Fruit fly (Drosophila melanogaster) whole organism, wandering third instar larva: ENCODE results near the gene Ir75c.
A peak's percentile ranks its signal among the peaks of the same experiment; 100 is the strongest.

ENCODE experiments used
- Abd-B ChIP-seq: fragments of >200 bp; optimal IDR thresholded peaks from 2 replicates; lab custom pipeline; 2017; ENCODE audit warnings: missing biosample characterization, missing genetic modification characterization
- CG32264 ChIP-seq: fragments of 200-800 bp; sonication (Bioruptor generic); optimal IDR thresholded peaks from 2 replicates; lab custom pipeline; 2016; ENCODE audit warnings: missing biosample characterization, missing genetic modification characterization
- CG9705 ChIP-seq: fragments of 200-800 bp; sonication (Bioruptor generic); optimal IDR thresholded peaks from 2 replicates; lab custom pipeline; 2018; ENCODE audit warnings: missing biosample characterization, mild to moderate bottlenecking, missing genetic modification characterization
- CrebA ChIP-seq: fragments of 200-800 bp; sonication (Bioruptor generic); optimal IDR thresholded peaks from 2 replicates; lab custom pipeline; 2016; ENCODE audit warnings: missing biosample characterization, mild to moderate bottlenecking, missing genetic modification characterization, borderline replicate concordance
- Dif ChIP-seq: fragments of 200-275, 200-300 bp; sonication (Bioruptor generic); optimal IDR thresholded peaks from 2 replicates; lab custom pipeline; 2018; ENCODE audit warnings: missing biosample characterization, missing genetic modification characterization; ENCODE audit not compliant: partially characterized antibody
- GATAd ChIP-seq: sonication (Bioruptor generic); optimal IDR thresholded peaks from 2 replicates; lab custom pipeline; 2016; ENCODE audit warnings: missing biosample characterization, missing genetic modification characterization
- Hnf4 ChIP-seq: fragments of 200-800 bp; sonication (Bioruptor generic); optimal IDR thresholded peaks from 2 replicates; lab custom pipeline; 2016; ENCODE audit warnings: missing biosample characterization, mild to moderate bottlenecking, missing genetic modification characterization
- Hr78 ChIP-seq: fragments of >200 bp; optimal IDR thresholded peaks from 2 replicates; lab custom pipeline; 2017; ENCODE audit warnings: missing biosample characterization, missing genetic modification characterization
- Hr83 ChIP-seq: fragments of 200-300 bp; sonication (Bioruptor generic); optimal IDR thresholded peaks from 2 replicates; lab custom pipeline; 2016; ENCODE audit warnings: missing biosample characterization, mild to moderate bottlenecking, missing genetic modification characterization, moderate library complexity; ENCODE audit not compliant: poor library complexity, severe bottlenecking
- Jra ChIP-seq: sonication (Bioruptor generic); optimal IDR thresholded peaks from 2 replicates; lab custom pipeline; 2016; ENCODE audit warnings: missing biosample characterization, missing genetic modification characterization
- Myc ChIP-seq: fragments of >200 bp; optimal IDR thresholded peaks from 2 replicates; lab custom pipeline; 2017
- N ChIP-seq: fragments of >200 bp; optimal IDR thresholded peaks from 2 replicates; lab custom pipeline; 2018; ENCODE audit warnings: missing biosample characterization, missing external identifiers, missing genetic modification characterization
- Rel ChIP-seq, 2 experiments: fragments of 200-800 bp; sonication (Bioruptor generic) in 1 of 2; optimal IDR thresholded peaks; 2 replicates in 1 of 2; 3 replicates in 1 of 2; lab custom pipeline; 2016 to 2019; ENCODE audit warnings: mild to moderate bottlenecking in 2 of 2, missing biosample characterization in 2 of 2, missing genetic modification characterization in 2 of 2, moderate library complexity in 1 of 2
- Sp1 ChIP-seq: fragments of 200-800 bp; sonication (Bioruptor generic); optimal IDR thresholded peaks from 3 replicates; lab custom pipeline; 2019; ENCODE audit warnings: missing biosample characterization, mild to moderate bottlenecking, missing genetic modification characterization, moderate library complexity
- Vsx2 ChIP-seq: fragments of 200-300, 225-300 bp; sonication (Bioruptor generic); optimal IDR thresholded peaks from 2 replicates; lab custom pipeline; 2018; ENCODE audit warnings: missing biosample characterization, missing genetic modification characterization; ENCODE audit not compliant: partially characterized antibody
- br ChIP-seq: fragments of 200-800 bp; sonication (Bioruptor generic); optimal IDR thresholded peaks from 2 replicates; lab custom pipeline; 2016; ENCODE audit warnings: missing biosample characterization, missing genetic modification characterization
- brk ChIP-seq: fragments of 200-800 bp; sonication (Bioruptor generic); optimal IDR thresholded peaks from 2 replicates; lab custom pipeline; 2016; ENCODE audit warnings: missing biosample characterization, mild to moderate bottlenecking, missing genetic modification characterization
- dl ChIP-seq, 2 experiments: fragments of 175-275, 200-275 bp in 1 of 2; fragments of 200-275 bp in 1 of 2; sonication (Bioruptor generic); optimal IDR thresholded peaks; lab custom pipeline; 2018; ENCODE audit warnings: mild to moderate bottlenecking in 2 of 2, missing biosample characterization in 2 of 2, missing genetic modification characterization in 2 of 2, moderate library complexity in 2 of 2; ENCODE audit not compliant: partially characterized antibody in 2 of 2, insufficient read depth in 1 of 2
- dmrt93B ChIP-seq: fragments of 200-800 bp; sonication (Bioruptor generic); optimal IDR thresholded peaks from 2 replicates; lab custom pipeline; 2018; ENCODE audit warnings: missing biosample characterization, mild to moderate bottlenecking, missing genetic modification characterization
- dsf ChIP-seq: sonication (Bioruptor generic); optimal IDR thresholded peaks from 2 replicates; lab custom pipeline; 2016; ENCODE audit warnings: missing biosample characterization, missing genetic modification characterization, borderline replicate concordance
- ey ChIP-seq: fragments of 200-800 bp; sonication (Bioruptor generic); optimal IDR thresholded peaks from 2 replicates; lab custom pipeline; 2016; ENCODE audit warnings: missing biosample characterization, missing genetic modification characterization
- foxo ChIP-seq, 2 experiments: fragments of 200-800 bp; sonication (Bioruptor generic); optimal IDR thresholded peaks; 2 replicates in 1 of 2; 3 replicates in 1 of 2; lab custom pipeline; 2016 to 2017; ENCODE audit warnings: missing biosample characterization in 2 of 2, missing genetic modification characterization in 2 of 2
- fru ChIP-seq: fragments of 200-800 bp; sonication (Bioruptor generic); optimal IDR thresholded peaks from 3 replicates; lab custom pipeline; 2016; ENCODE audit warnings: missing biosample characterization, mild to moderate bottlenecking, missing genetic modification characterization
- jim ChIP-seq: fragments of 175-275, 200-325 bp; sonication (Bioruptor generic); optimal IDR thresholded peaks from 2 replicates; lab custom pipeline; 2016; ENCODE audit warnings: missing biosample characterization, mild to moderate bottlenecking, missing genetic modification characterization
- lola ChIP-seq: fragments of >200 bp; optimal IDR thresholded peaks from 2 replicates; lab custom pipeline; 2017; ENCODE audit warnings: missing biosample characterization, missing genetic modification characterization
- psq ChIP-seq: fragments of 200-800 bp; sonication (Bioruptor generic); optimal IDR thresholded peaks from 3 replicates; lab custom pipeline; 2017; ENCODE audit warnings: missing biosample characterization, mild to moderate bottlenecking, missing genetic modification characterization, moderate library complexity
- rgr ChIP-seq: fragments of 200-800 bp; sonication (Bioruptor generic); optimal IDR thresholded peaks from 3 replicates; lab custom pipeline; 2016; ENCODE audit warnings: missing biosample characterization, mild to moderate bottlenecking, missing genetic modification characterization
- sage ChIP-seq: fragments of 200-800 bp; sonication (Bioruptor generic); optimal IDR thresholded peaks from 2 replicates; lab custom pipeline; 2016; ENCODE audit warnings: missing biosample characterization, mild to moderate bottlenecking, missing genetic modification characterization
- sv ChIP-seq: fragments of 200-800 bp; sonication (Bioruptor generic); optimal IDR thresholded peaks from 3 replicates; lab custom pipeline; 2016; ENCODE audit warnings: missing biosample characterization, missing genetic modification characterization
- tai ChIP-seq: sonication (Bioruptor generic); optimal IDR thresholded peaks from 2 replicates; lab custom pipeline; 2016; ENCODE audit warnings: missing biosample characterization, missing genetic modification characterization
- usp ChIP-seq: fragments of >200 bp; optimal IDR thresholded peaks from 2 replicates; lab custom pipeline; 2017; ENCODE audit warnings: missing biosample characterization, missing genetic modification characterization

The Ir75c gene

DNA sequence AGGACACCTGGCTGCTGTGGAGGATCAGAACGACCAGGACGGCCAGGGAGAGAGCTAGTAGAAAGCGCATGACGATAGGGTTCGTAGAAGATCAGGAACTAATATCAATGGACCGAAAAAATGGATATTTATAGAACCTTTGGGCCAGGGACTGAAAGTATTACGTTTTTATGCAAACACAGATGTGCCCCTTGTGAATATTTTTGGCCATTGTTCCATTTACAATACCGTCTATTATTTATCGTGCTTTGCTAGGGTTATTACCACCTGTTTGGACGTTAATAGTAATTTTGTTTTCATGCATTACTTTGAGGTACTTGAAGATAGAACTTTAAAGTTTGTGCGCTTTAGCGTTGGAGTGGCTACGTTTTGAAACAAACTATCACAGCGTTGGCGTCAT lies 10.9 kb upstream of the Ir75c start, which contains the start of gene CG32188:
TSS of gene CG32188 (minus strand) at position 101 of the 400 bp plus-strand sequence.
- TF ChIP-seq CG32264 (no peak), brk (GFP tag; lab: Kevin White, UChicago) (no peak), jim (GFP tag; lab: Kevin White, UChicago) (no peak), dmrt93B (GFP tag; lab: Kevin White, UChicago) (no peak), sage (GFP tag; lab: Kevin White, UChicago) (no peak), Vsx2 (GFP tag; lab: Kevin White, UChicago) (no peak), Dif (GFP tag; lab: Kevin White, UChicago) (no peak), Hnf4 (GFP tag; lab: Kevin White, UChicago) (no peak), sv (GFP tag; lab: Kevin White, UChicago) (no peak), Sp1 (no peak), usp (GFP tag; lab: Kevin White, UChicago) (no peak), dsf (GFP tag; lab: Kevin White, UChicago) (no peak)

DNA sequence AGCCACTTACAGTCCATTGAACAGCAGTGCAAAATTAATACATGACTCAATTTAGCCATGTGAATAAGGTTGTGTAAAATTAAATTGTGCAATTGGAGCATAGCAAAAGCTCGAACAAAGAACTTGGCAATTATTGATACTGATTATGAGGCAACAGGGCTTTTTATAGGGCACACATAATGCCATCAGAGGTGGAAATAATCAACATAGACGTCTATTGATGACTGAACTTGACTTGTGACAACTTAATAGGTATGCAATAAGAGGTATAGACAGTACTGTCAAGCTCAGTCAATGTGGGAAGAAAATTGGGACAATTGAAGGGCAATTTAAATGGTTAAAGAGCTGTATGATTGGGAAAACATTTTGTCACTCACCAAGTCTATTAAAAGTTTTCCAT lies 2.5 kb downstream of the Ir75c start, which contains the start of gene Ir75b:
TSS of gene Ir75b (minus strand) at position 101 of the 400 bp plus-strand sequence.
- TF ChIP-seq brk (GFP tag; lab: Kevin White, UChicago), result no peak
- no peak for TF ChIP-seq Jra (GFP tag; lab: Kevin White, UChicago)
- no peak for TF ChIP-seq tai (GFP tag; lab: Kevin White, UChicago)
- no peak for TF ChIP-seq psq (GFP tag; lab: Kevin White, UChicago)
- TF ChIP-seq lola, result no peak
- TF ChIP-seq dsf (GFP tag; lab: Kevin White, UChicago), result no peak
- no peak for TF ChIP-seq rgr (GFP tag; lab: Kevin White, UChicago)
- no peak for TF ChIP-seq foxo (GFP tag; optimal IDR thresholded peaks at IDR 0.05; lab: Kevin White, UChicago)
- no peak for TF ChIP-seq GATAd (GFP tag; lab: Kevin White, UChicago)
- no peak for TF ChIP-seq Myc (lab: Kevin White, UChicago)
- no peak for TF ChIP-seq N
- no peak for TF ChIP-seq dmrt93B (GFP tag; lab: Kevin White, UChicago)
- TF ChIP-seq sage (GFP tag; lab: Kevin White, UChicago), result no peak
- no peak for TF ChIP-seq jim (GFP tag; lab: Kevin White, UChicago)
- no peak for TF ChIP-seq br (GFP tag; lab: Kevin White, UChicago)

DNA sequence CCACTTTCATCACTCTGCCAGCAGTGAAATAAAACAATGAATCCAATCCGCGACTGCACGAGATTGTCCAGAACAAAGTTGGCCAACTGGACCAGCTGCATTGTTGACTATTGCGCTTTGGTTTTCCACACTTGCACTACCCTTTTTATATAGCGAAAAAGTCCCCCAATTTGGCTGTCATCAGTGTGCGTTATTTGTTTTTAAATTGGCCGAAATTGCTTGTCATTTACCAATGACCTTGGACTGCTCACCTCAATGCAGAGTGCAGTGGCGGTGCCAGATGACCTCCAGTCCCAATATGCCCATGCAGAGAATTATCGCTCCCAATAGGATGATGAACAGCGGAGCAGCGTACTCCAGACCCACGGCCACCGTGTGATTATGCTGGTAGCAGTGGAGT lies 4.8 kb downstream of the Ir75c start, which contains the start of gene Ir75a:
TSS of gene Ir75a (minus strand) at position 101 of the 400 bp plus-strand sequence.
- TF ChIP-seq Hr83 (GFP tag; lab: Kevin White, UChicago) (no peak), dl (GFP tag; optimal IDR thresholded peaks at IDR 0.05; lab: Kevin White, UChicago; ENCODE audit: insufficient read depth in 1 of 2, partially characterized antibody in 2 of 2) (no peak), Myc (lab: Kevin White, UChicago) (no peak), jim (GFP tag; lab: Kevin White, UChicago) (no peak), Sp1 (no peak), Hr78 (no peak), br (GFP tag; lab: Kevin White, UChicago) (no peak), dsf (GFP tag; lab: Kevin White, UChicago) (no peak), Abd-B (GFP tag; lab: Kevin White, UChicago) (no peak), ey (no peak), CrebA (GFP tag; lab: Kevin White, UChicago) (no peak), Dif (GFP tag; lab: Kevin White, UChicago) (no peak), rgr (GFP tag; lab: Kevin White, UChicago) (no peak), usp (GFP tag; lab: Kevin White, UChicago) (no peak), fru (no peak)

DNA sequence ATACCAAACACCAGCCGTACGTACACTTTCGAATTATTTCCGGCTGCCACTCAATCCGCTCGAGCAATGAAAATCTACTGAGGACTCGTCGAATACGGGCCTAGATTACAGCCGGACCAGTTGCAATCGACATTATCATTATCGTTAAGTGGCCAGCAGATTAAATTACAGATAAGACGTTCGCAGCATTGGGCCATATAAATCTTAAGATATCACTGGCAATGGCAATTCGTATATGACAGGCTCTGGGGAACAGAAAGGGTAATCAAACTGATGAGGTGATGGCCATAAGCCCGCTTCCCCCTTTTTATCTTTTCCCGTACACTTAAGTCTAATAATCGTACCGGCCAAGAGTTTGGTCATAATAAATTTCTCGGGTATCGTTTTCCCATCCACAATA lies 8.6 kb downstream of the Ir75c start, which contains the start of gene Cln3:
TSS of gene Cln3 (minus strand) at position 84 of the 400 bp plus-strand sequence.
- TF ChIP-seq CrebA (GFP tag; lab: Kevin White, UChicago) (peak; percentile 86), tai (GFP tag; lab: Kevin White, UChicago) (no peak), Vsx2 (GFP tag; lab: Kevin White, UChicago) (peak; percentile 19), CG9705 (GFP tag; lab: Kevin White, UChicago) (no peak), Rel (GFP tag; optimal IDR thresholded peaks at IDR 0.05; lab: Kevin White, UChicago) (peak; percentile 32), Rel (tag; optimal IDR thresholded peaks at IDR 0.05; lab: Kevin White, UChicago) (no peak), dmrt93B (GFP tag; lab: Kevin White, UChicago) (no peak), CG32264 (no peak)
